Fruit fly (Drosophila melanogaster): ENCODE data around the gene CG14232.
A peak's percentile ranks its signal among the peaks of the same experiment; 100 is the strongest.

The CG14232 gene

dm6 chrX:19663196-19663858 is 40.7 kb downstream of the CG14232 start:
- TF ChIP-seq psq (optimal IDR thresholded peaks at IDR 0.05), result no peak
- TF ChIP-seq Dll (optimal IDR thresholded peaks at IDR 0.05), result peak; percentile 2
- no peak for TF ChIP-seq usp (GFP tag; optimal IDR thresholded peaks at IDR 0.05)
- no peak for TF ChIP-seq pan (optimal IDR thresholded peaks at IDR 0.05)
- TF ChIP-seq EcR (GFP tag; optimal IDR thresholded peaks at IDR 0.05), result no peak
- TF ChIP-seq CG8478 (optimal IDR thresholded peaks at IDR 0.05), result no peak

dm6 chrX:19662583-19663195 is 41.4 kb downstream of the CG14232 start:
- TF ChIP-seq psq (optimal IDR thresholded peaks at IDR 0.05), result no peak
- TF ChIP-seq EcR (GFP tag; optimal IDR thresholded peaks at IDR 0.05), result no peak
- TF ChIP-seq pan (optimal IDR thresholded peaks at IDR 0.05), result no peak
- TF ChIP-seq Dll (optimal IDR thresholded peaks at IDR 0.05), result peak; percentile 53
- TF ChIP-seq CG8478 (optimal IDR thresholded peaks at IDR 0.05), result no peak
- no peak for TF ChIP-seq usp (GFP tag; optimal IDR thresholded peaks at IDR 0.05)

All from whole organism.